Worm (Caenorhabditis elegans) whole organism, L1 larva: ENCODE measurements around the gene sma-5.

Source experiments
- C04F5.9 ChIP-seq: sonication (generic microtip); optimal IDR thresholded peaks from 2 replicates; lab custom pipeline; 2016; ENCODE audit warnings: missing genetic modification characterization, missing compliant biosample characterization
- C16A3.4 ChIP-seq: fragments of 150-350 bp; optimal IDR thresholded peaks from 2 replicates; lab custom pipeline; 2014; ENCODE audit warnings: missing biosample characterization, missing genetic modification characterization
- F16B12.6 ChIP-seq: fragments of 150-350 bp; optimal IDR thresholded peaks from 2 replicates; lab custom pipeline; 2014; ENCODE audit warnings: missing biosample characterization, missing genetic modification characterization
- Y116A8C.19 ChIP-seq: sonication (generic microtip); optimal IDR thresholded peaks from 2 replicates; lab custom pipeline; 2016; ENCODE audit warnings: missing compliant biosample characterization, missing genetic modification characterization, borderline replicate concordance
- aha-1 ChIP-seq: fragments of 150-350 bp; optimal IDR thresholded peaks from 2 replicates; lab custom pipeline; 2014; ENCODE audit warnings: missing biosample characterization, missing genetic modification characterization
- ama-1 ChIP-seq: fragments of 150-350 bp; optimal IDR thresholded peaks from 2 replicates; lab custom pipeline; 2014
- ceh-82 ChIP-seq, 3 experiments: fragments of 150-350 bp in 1 of 3; sonication (generic microtip) in 2 of 3; optimal IDR thresholded peaks; 2 replicates each; lab custom pipeline; 2014 to 2017; ENCODE audit warnings: missing biosample characterization in 3 of 3, missing genetic modification characterization in 3 of 3
- ceh-88 ChIP-seq: fragments of 200-800 bp; sonication (Bioruptor generic); IDR thresholded peaks from 2 replicates; pipeline ENCODE4 v1.3.6; 2022; ENCODE audit warnings: missing genetic modification characterization, missing compliant biosample characterization
- ceh-90 ChIP-seq: sonication (generic microtip); optimal IDR thresholded peaks from 2 replicates; lab custom pipeline; 2016; ENCODE audit warnings: missing genetic modification characterization, missing compliant biosample characterization
- ces-1 ChIP-seq: fragments of 150-350 bp; optimal IDR thresholded peaks from 2 replicates; lab custom pipeline; 2014; ENCODE audit warnings: missing biosample characterization, missing genetic modification reagents, missing genetic modification characterization
- dsc-1 ChIP-seq: sonication (generic microtip); optimal IDR thresholded peaks from 2 replicates; lab custom pipeline; 2016; ENCODE audit warnings: mild to moderate bottlenecking, missing genetic modification characterization, missing compliant biosample characterization
- efl-1 ChIP-seq, 4 experiments: fragments of 150-350 bp; optimal IDR thresholded peaks in 3 of 4; peaks in 1 of 4; 1 replicate in 1 of 4; 2 replicates in 3 of 4; lab custom pipeline; 2014; ENCODE audit warnings: missing biosample characterization in 2 of 4, missing genetic modification characterization in 2 of 4, missing genetic modification reagents in 2 of 4
- efl-3 ChIP-seq: fragments of 200-800 bp; sonication (Bioruptor generic); optimal IDR thresholded peaks from 2 replicates; lab custom pipeline; 2018; ENCODE audit warnings: mild to moderate bottlenecking, missing genetic modification characterization, missing compliant biosample characterization
- egl-13 ChIP-seq: sonication (generic microtip); optimal IDR thresholded peaks from 2 replicates; lab custom pipeline; 2016; ENCODE audit warnings: missing genotype, missing genetic modification reagents, missing genetic modification characterization, missing compliant biosample characterization
- elt-2 ChIP-seq: sonication (generic microtip); optimal IDR thresholded peaks from 2 replicates; lab custom pipeline; 2016; ENCODE audit warnings: missing genetic modification characterization, mild to moderate bottlenecking, inconsistent platforms, missing compliant biosample characterization, missing genetic modification reagents
- elt-3 ChIP-seq, 6 experiments: fragments of 150-350 bp in 1 of 6; sonication (generic microtip); optimal IDR thresholded peaks; 2 replicates each; lab custom pipeline; 2017 to 2018; ENCODE audit warnings: missing biosample characterization in 6 of 6, missing genetic modification characterization in 6 of 6, inconsistent platforms in 1 of 6
- fkh-10 ChIP-seq: sonication (generic microtip); optimal IDR thresholded peaks from 2 replicates; lab custom pipeline; 2017; ENCODE audit warnings: missing biosample characterization, missing genetic modification reagents, missing genetic modification characterization
- fkh-8 ChIP-seq: sonication (generic microtip); optimal IDR thresholded peaks from 2 replicates; lab custom pipeline; 2016; ENCODE audit warnings: mild to moderate bottlenecking, missing genetic modification characterization, missing compliant biosample characterization
- hlh-17 ChIP-seq: fragments of 200-800 bp; sonication (Bioruptor generic); optimal IDR thresholded peaks from 2 replicates; lab custom pipeline; 2018; ENCODE audit warnings: missing genetic modification characterization, mild to moderate bottlenecking, missing compliant biosample characterization, moderate library complexity, borderline replicate concordance
- irx-1 ChIP-seq: sonication (generic microtip); optimal IDR thresholded peaks from 2 replicates; lab custom pipeline; 2016; ENCODE audit warnings: missing genetic modification characterization, missing compliant biosample characterization
- lin-13 ChIP-seq: fragments of 150-350 bp; optimal IDR thresholded peaks from 2 replicates; lab custom pipeline; 2014; ENCODE audit warnings: missing biosample characterization, missing genetic modification reagents, missing genetic modification characterization
- lin-14 ChIP-seq: fragments of 200-800 bp; sonication (Bioruptor generic); optimal IDR thresholded peaks from 2 replicates; lab custom pipeline; 2018; ENCODE audit warnings: mild to moderate bottlenecking, missing genetic modification characterization, moderate library complexity, missing compliant biosample characterization
- lin-35 ChIP-seq, 2 experiments: fragments of 150-350 bp; optimal IDR thresholded peaks; 2 replicates each; lab custom pipeline; 2014; ENCODE audit warnings: missing biosample characterization in 2 of 2, missing genetic modification characterization in 2 of 2, missing genetic modification reagents in 2 of 2
- lin-39 ChIP-seq: fragments of 150-350 bp; optimal IDR thresholded peaks from 2 replicates; lab custom pipeline; 2014; ENCODE audit warnings: missing biosample characterization, missing genetic modification reagents, missing genetic modification characterization
- mef-2 ChIP-seq: fragments of 150-350 bp; optimal IDR thresholded peaks from 2 replicates; lab custom pipeline; 2014; ENCODE audit warnings: missing biosample characterization, missing genetic modification characterization
- nhr-11 ChIP-seq: fragments of 150-350 bp; optimal IDR thresholded peaks from 2 replicates; lab custom pipeline; 2014; ENCODE audit warnings: missing biosample characterization, missing genetic modification characterization
- nhr-19 ChIP-seq: fragments of 200-800 bp; sonication (Bioruptor generic); conservative IDR thresholded peaks from 2 replicates; pipeline ENCODE4 v1.3.6; 2022; ENCODE audit warnings: missing genetic modification characterization, missing compliant biosample characterization
- nhr-237 ChIP-seq: fragments of 150-350 bp; optimal IDR thresholded peaks from 2 replicates; lab custom pipeline; 2014; ENCODE audit warnings: missing biosample characterization, missing genetic modification characterization
- nhr-47 ChIP-seq: sonication (generic microtip); optimal IDR thresholded peaks from 2 replicates; lab custom pipeline; 2016; ENCODE audit warnings: mild to moderate bottlenecking, missing genetic modification characterization, moderate library complexity, missing compliant biosample characterization
- nhr-90 ChIP-seq: sonication (generic microtip); optimal IDR thresholded peaks from 2 replicates; lab custom pipeline; 2016; ENCODE audit warnings: mild to moderate bottlenecking, missing genetic modification characterization, missing compliant biosample characterization; ENCODE audit not compliant: poor library complexity
- pqm-1 ChIP-seq: sonication (generic microtip); optimal IDR thresholded peaks from 3 replicates; lab custom pipeline; 2017; ENCODE audit warnings: missing biosample characterization, missing genetic modification characterization
- snpc-4 ChIP-seq: fragments of 150-350 bp; optimal IDR thresholded peaks from 2 replicates; lab custom pipeline; 2014; ENCODE audit warnings: missing biosample characterization, missing genetic modification characterization
- sox-4 ChIP-seq: sonication (generic microtip); optimal IDR thresholded peaks from 2 replicates; lab custom pipeline; 2016; ENCODE audit warnings: missing genetic modification characterization, missing compliant biosample characterization
- sptf-1 ChIP-seq: fragments of 150-350 bp; optimal IDR thresholded peaks from 2 replicates; lab custom pipeline; 2014; ENCODE audit warnings: missing biosample characterization, missing genetic modification characterization
- sup-37 ChIP-seq: fragments of 200-800 bp; sonication (Bioruptor generic); optimal IDR thresholded peaks from 2 replicates; lab custom pipeline; 2018; ENCODE audit warnings: mild to moderate bottlenecking, missing genetic modification characterization, missing compliant biosample characterization
- tlp-1 ChIP-seq: fragments of 150-350 bp; optimal IDR thresholded peaks from 2 replicates; lab custom pipeline; 2014; ENCODE audit warnings: missing biosample characterization, missing genetic modification characterization
- unc-30 ChIP-seq: sonication (generic microtip); optimal IDR thresholded peaks from 2 replicates; lab custom pipeline; 2017; ENCODE audit warnings: missing biosample characterization, missing genetic modification characterization
- unc-62 ChIP-seq: fragments of 150-350 bp; optimal IDR thresholded peaks from 2 replicates; lab custom pipeline; 2014; ENCODE audit warnings: missing biosample characterization, missing genetic modification reagents, missing genetic modification characterization
- unc-98 ChIP-seq: fragments of 200-800 bp; sonication (Bioruptor generic); IDR thresholded peaks from 2 replicates; pipeline ENCODE4 v1.3.6; 2022; ENCODE audit warnings: missing genetic modification characterization, missing compliant biosample characterization
- zag-1 ChIP-seq: fragments of 150-350 bp; optimal IDR thresholded peaks from 2 replicates; lab custom pipeline; 2014; ENCODE audit warnings: missing biosample characterization, missing genetic modification characterization
- ztf-11 ChIP-seq, 2 experiments: sonication (generic microtip); optimal IDR thresholded peaks; 2 replicates each; lab custom pipeline; 2016 to 2017; ENCODE audit warnings: missing genetic modification characterization in 2 of 2, missing biosample characterization in 1 of 2, missing compliant biosample characterization in 1 of 2

The sma-5 gene

ce11 chrX:12006470-12006869 lies 1.1 kb upstream of the sma-5 start:
- TF ChIP-seq zag-1 (tag; lab: Kevin White, UChicago) (no peak), ztf-11 (tag; optimal IDR thresholded peaks at IDR 0.05; lab: Kevin White, UChicago) (no peak), nhr-19 (GFP tag; lab: Robert Waterston, UW) (0 out of 2 replicates have a peak, but pooled peaks have one; percentile 4), nhr-47 (no peak)

DNA sequence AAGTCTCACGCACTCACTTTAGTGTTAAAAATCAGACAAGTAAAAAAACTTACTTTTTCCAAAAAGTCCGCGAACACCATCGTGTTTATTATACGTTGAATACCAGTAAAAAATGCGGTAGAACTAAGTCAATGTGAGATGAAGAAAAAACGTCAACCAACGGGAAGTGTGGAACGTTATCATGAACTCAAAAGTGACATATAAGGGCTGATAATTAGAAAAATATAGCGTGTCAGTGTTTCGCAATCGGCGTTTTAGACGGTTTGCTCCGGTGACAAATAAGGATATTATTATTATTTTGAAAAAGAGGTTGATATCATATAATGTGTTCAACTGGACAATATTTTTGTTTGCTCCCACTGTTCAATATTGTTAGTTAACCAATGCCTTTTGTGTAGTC lies 424 bp downstream of the sma-5 start:
- TF ChIP-seq C16A3.4 (tag; lab: Kevin White, UChicago), result no peak
- no peak for TF ChIP-seq efl-3 (GFP tag; lab: Kevin White, UChicago)
- no peak for TF ChIP-seq lin-39 (tag; lab: Kevin White, UChicago)
- no peak for TF ChIP-seq snpc-4
- TF ChIP-seq sup-37 (GFP tag; lab: Kevin White, UChicago), result no peak
- no peak for TF ChIP-seq lin-13 (GFP tag; lab: Kevin White, UChicago)
- no peak for TF ChIP-seq elt-3 (tag; optimal IDR thresholded peaks at IDR 0.05; lab: Kevin White, UChicago)
- no peak for TF ChIP-seq ces-1 (GFP tag; lab: Kevin White, UChicago)
- no peak for TF ChIP-seq tlp-1 (tag; lab: Kevin White, UChicago)
- TF ChIP-seq nhr-237 (tag; lab: Kevin White, UChicago), result no peak
- no peak for TF ChIP-seq lin-14 (GFP tag; lab: Kevin White, UChicago)
- TF ChIP-seq ama-1, result no peak
- TF ChIP-seq unc-98 (GFP tag; lab: Robert Waterston, UW), result no peak
- TF ChIP-seq nhr-11 (tag; lab: Kevin White, UChicago), result no peak
- no peak for TF ChIP-seq ceh-90 (tag; lab: Kevin White, UChicago)
- no peak for TF ChIP-seq unc-30 (tag; lab: Kevin White, UChicago)
- no peak for TF ChIP-seq dsc-1 (tag; lab: Kevin White, UChicago)
- no peak for TF ChIP-seq Y116A8C.19 (tag; lab: Kevin White, UChicago)
- TF ChIP-seq ceh-82 (tag; optimal IDR thresholded peaks at IDR 0.05; lab: Kevin White, UChicago), result no peak
- no peak for TF ChIP-seq F16B12.6 (tag; lab: Kevin White, UChicago)

DNA sequence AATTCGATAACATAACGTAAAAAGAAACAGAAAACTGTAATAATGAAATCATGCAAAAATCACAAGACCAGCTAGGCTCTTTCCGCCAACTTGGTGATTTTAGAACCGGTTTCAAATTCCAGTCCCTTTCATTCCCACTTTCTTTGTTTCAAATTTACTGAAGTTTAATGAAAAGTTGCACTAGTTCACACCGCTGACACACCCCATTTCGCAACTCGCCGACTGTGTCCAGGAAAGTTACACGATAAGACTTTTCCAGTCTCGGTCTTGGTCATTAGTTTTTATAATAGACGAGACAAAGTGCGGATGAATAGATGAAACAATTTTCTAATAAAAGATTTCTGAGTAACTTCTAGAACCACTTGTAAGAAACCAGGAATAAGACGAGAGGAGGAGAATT lies 1.4 kb downstream of the sma-5 start:
- no peak for TF ChIP-seq ceh-82 (tag; optimal IDR thresholded peaks at IDR 0.05; lab: Kevin White, UChicago)
- TF ChIP-seq elt-2 (tag; lab: Kevin White, UChicago), result peak; percentile 28
- TF ChIP-seq lin-35 (GFP tag; optimal IDR thresholded peaks at IDR 0.05; lab: Kevin White, UChicago), result peak in 1 of 2 experiments; percentile 41

- TF ChIP-seq lin-35 (GFP tag; optimal IDR thresholded peaks at IDR 0.05; lab: Kevin White, UChicago), result peak in 1 of 2 experiments; percentile 3
- TF ChIP-seq unc-62 (GFP tag; lab: Kevin White, UChicago), result no peak
- TF ChIP-seq elt-2 (tag; lab: Kevin White, UChicago), result peak; percentile 60
- TF ChIP-seq egl-13, result no peak
- peak; percentile 23 for TF ChIP-seq nhr-90
- TF ChIP-seq hlh-17 (GFP tag; lab: Kevin White, UChicago), result no peak
- no peak for TF ChIP-seq efl-1 (optimal IDR thresholded peaks at IDR 0.05; lab: Kevin White, UChicago)
- peak in 1 of 2 experiments; percentile 56 for TF ChIP-seq efl-1 (GFP tag; optimal IDR thresholded peaks at IDR 0.05 in 1 of 2; lab: Kevin White, UChicago)
Measured at ce11 chrX:12001600-12001999, 3.7 kb downstream of the sma-5 start.

ce11 chrX:11999573-11999972 lies 5.8 kb downstream of the sma-5 start:
- TF ChIP-seq mef-2 (no peak), ceh-88 (no peak), ceh-90 (tag; lab: Kevin White, UChicago) (no peak), lin-13 (GFP tag; lab: Kevin White, UChicago) (no peak), sptf-1 (tag; lab: Kevin White, UChicago) (no peak), fkh-10 (GFP tag; lab: Kevin White, UChicago) (no peak), aha-1 (tag; lab: Kevin White, UChicago) (no peak), sox-4 (tag; lab: Kevin White, UChicago) (no peak), nhr-19 (GFP tag; lab: Robert Waterston, UW) (no peak), pqm-1 (tag; lab: Kevin White, UChicago) (no peak), fkh-8 (tag; lab: Kevin White, UChicago) (no peak), C04F5.9 (no peak), irx-1 (tag; lab: Kevin White, UChicago) (no peak), tlp-1 (tag; lab: Kevin White, UChicago) (no peak)
